Worm (Caenorhabditis elegans) whole organism, L4 larva: Measurements from ENCODE around the gene F56C3.3.

Experiments used
- F26F4.8 ChIP-seq: fragments of 200-800 bp; sonication (Bioruptor generic); conservative IDR thresholded peaks from 2 replicates; pipeline ENCODE4 v1.3.6; 2022; ENCODE audit warnings: missing genetic modification characterization, missing compliant biosample characterization
- F37D6.2 ChIP-seq: sonication (generic microtip); optimal IDR thresholded peaks from 2 replicates; lab custom pipeline; 2016; ENCODE audit warnings: mild to moderate bottlenecking, missing genetic modification characterization, missing compliant biosample characterization
- Y48G9A.11 ChIP-seq: fragments of 200-800 bp; sonication (Bioruptor generic); IDR thresholded peaks from 2 replicates; pipeline ENCODE4 v1.3.6; 2022; ENCODE audit warnings: missing genetic modification reagents, missing genetic modification characterization, missing compliant biosample characterization
- Y75B8A.6 ChIP-seq: fragments of 200-800 bp; sonication (Bioruptor generic); IDR thresholded peaks from 2 replicates; pipeline ENCODE4 v1.3.6; 2022; ENCODE audit warnings: missing genetic modification reagents, missing genetic modification characterization, missing compliant biosample characterization
- aly-2 ChIP-seq: sonication (generic microtip); optimal IDR thresholded peaks from 2 replicates; lab custom pipeline; 2018; ENCODE audit warnings: missing biosample characterization, missing genetic modification characterization
- ama-1 ChIP-seq: fragments of 150-350 bp; optimal IDR thresholded peaks from 2 replicates; lab custom pipeline; 2014; ENCODE audit warnings: inconsistent platforms, mixed read lengths
- attf-4 ChIP-seq: sonication (generic microtip); optimal IDR thresholded peaks from 3 replicates; lab custom pipeline; 2017; ENCODE audit warnings: missing biosample characterization, missing genetic modification characterization
- ceh-82 ChIP-seq: sonication (generic microtip); optimal IDR thresholded peaks from 2 replicates; lab custom pipeline; 2017; ENCODE audit warnings: missing biosample characterization, missing genetic modification characterization
- ces-1 ChIP-seq: fragments of 150-350 bp; sonication (generic microtip); optimal IDR thresholded peaks from 4 replicates; lab custom pipeline; 2014; ENCODE audit warnings: missing biosample characterization, missing genetic modification reagents, missing genetic modification characterization
- ctbp-1 ChIP-seq: fragments of 200-800 bp; sonication (Bioruptor generic); IDR thresholded peaks from 2 replicates; pipeline ENCODE4 v1.3.6; 2022; ENCODE audit warnings: missing genetic modification reagents, missing genetic modification characterization, missing compliant biosample characterization
- dmd-6 ChIP-seq: fragments of 200-800 bp; sonication (Bioruptor generic); IDR thresholded peaks from 2 replicates; pipeline ENCODE4 v1.3.6; 2022; ENCODE audit warnings: missing genetic modification reagents, missing genetic modification characterization, missing compliant biosample characterization
- dmd-8 ChIP-seq: fragments of 200-800 bp; sonication (Bioruptor generic); IDR thresholded peaks from 2 replicates; pipeline ENCODE4 v1.3.6; 2022; ENCODE audit warnings: missing genetic modification characterization, missing compliant biosample characterization
- dmd-9 ChIP-seq: fragments of 200-800 bp; sonication (Bioruptor generic); IDR thresholded peaks from 2 replicates; pipeline ENCODE4 v1.3.6; 2022; ENCODE audit warnings: missing genetic modification reagents, missing genetic modification characterization, missing compliant biosample characterization
- dpl-1 ChIP-seq: fragments of 150-350 bp; optimal IDR thresholded peaks from 2 replicates; lab custom pipeline; 2014; ENCODE audit warnings: missing biosample characterization, missing genetic modification reagents, missing genetic modification characterization
- dve-1 ChIP-seq: sonication (generic microtip); optimal IDR thresholded peaks from 2 replicates; lab custom pipeline; 2017; ENCODE audit warnings: antibody characterized with exemption, mild to moderate bottlenecking, missing genetic modification characterization, missing compliant biosample characterization; ENCODE audit not compliant: insufficient read depth
- egl-27 ChIP-seq: sonication (generic microtip); optimal IDR thresholded peaks from 3 replicates; lab custom pipeline; 2017; ENCODE audit warnings: missing biosample characterization, missing genetic modification reagents, missing genetic modification characterization
- fkh-10 ChIP-seq: fragments of 150-350 bp; optimal IDR thresholded peaks from 2 replicates; lab custom pipeline; 2014; ENCODE audit warnings: missing biosample characterization, missing genetic modification reagents, missing genetic modification characterization
- fos-1 ChIP-seq: fragments of 150-350 bp; optimal IDR thresholded peaks from 2 replicates; lab custom pipeline; 2014; ENCODE audit warnings: missing biosample characterization, missing genetic modification characterization
- gei-8 ChIP-seq: fragments of 200-800 bp; sonication (Bioruptor generic); optimal IDR thresholded peaks from 2 replicates; lab custom pipeline; 2018; ENCODE audit warnings: mild to moderate bottlenecking, missing genetic modification characterization, missing compliant biosample characterization
- hif-1 ChIP-seq, 2 experiments: sonication (generic microtip); optimal IDR thresholded peaks; 2 replicates each; lab custom pipeline; 2016 to 2017; ENCODE audit warnings: missing compliant biosample characterization in 2 of 2, missing genetic modification characterization in 2 of 2, missing genetic modification reagents in 2 of 2, missing genotype in 2 of 2, mild to moderate bottlenecking in 1 of 2
- hlh-11 ChIP-seq: fragments of 200-800 bp; sonication (Bioruptor generic); optimal IDR thresholded peaks from 2 replicates; lab custom pipeline; 2018; ENCODE audit warnings: mild to moderate bottlenecking, missing genetic modification characterization, missing compliant biosample characterization
- hlh-30 ChIP-seq: sonication (generic microtip); optimal IDR thresholded peaks from 2 replicates; lab custom pipeline; 2017; ENCODE audit warnings: antibody characterized with exemption, mild to moderate bottlenecking, missing genetic modification characterization, missing compliant biosample characterization; ENCODE audit not compliant: insufficient read depth
- hmg-1.1 ChIP-seq: fragments of 200-800 bp; sonication (Bioruptor generic); IDR thresholded peaks from 2 replicates; pipeline ENCODE4 v1.3.6; 2022; ENCODE audit warnings: missing genetic modification reagents, missing genetic modification characterization, missing compliant biosample characterization
- lim-7 ChIP-seq: fragments of 200-800 bp; sonication (Bioruptor generic); IDR thresholded peaks from 2 replicates; pipeline ENCODE4 v1.3.6; 2022; ENCODE audit warnings: missing genetic modification characterization, missing compliant biosample characterization
- lin-13 ChIP-seq: fragments of 150-350 bp; optimal IDR thresholded peaks from 2 replicates; lab custom pipeline; 2014; ENCODE audit warnings: missing biosample characterization, missing genetic modification reagents, missing genetic modification characterization
- lin-29 ChIP-seq: fragments of 200-800 bp; sonication (Bioruptor generic); IDR thresholded peaks from 2 replicates; pipeline ENCODE4 v1.3.6; 2022; ENCODE audit warnings: missing genetic modification reagents, missing genetic modification characterization, missing compliant biosample characterization
- lin-38 ChIP-seq: fragments of 200-800 bp; sonication (Bioruptor generic); IDR thresholded peaks from 2 replicates; pipeline ENCODE4 v1.3.6; 2022; ENCODE audit warnings: missing genetic modification reagents, missing genetic modification characterization, missing compliant biosample characterization
- lir-3 ChIP-seq: sonication (generic microtip); optimal IDR thresholded peaks from 2 replicates; lab custom pipeline; 2016; ENCODE audit warnings: mild to moderate bottlenecking, missing genetic modification characterization, missing compliant biosample characterization
- lsy-2 ChIP-seq, 2 experiments: fragments of 150-350 bp in 1 of 2; sonication (generic microtip) in 1 of 2; optimal IDR thresholded peaks; 2 replicates each; lab custom pipeline; 2014 to 2017; ENCODE audit warnings: missing biosample characterization in 2 of 2, missing genetic modification characterization in 2 of 2
- madf-5 ChIP-seq, 2 experiments: fragments of 200-800 bp; sonication (Bioruptor generic); IDR thresholded peaks; 2 replicates each; pipeline ENCODE4 v1.3.6; 2022; ENCODE audit warnings: missing compliant biosample characterization in 2 of 2, missing genetic modification characterization in 2 of 2
- madf-9 ChIP-seq: fragments of 200-800 bp; sonication (Bioruptor generic); conservative IDR thresholded peaks from 2 replicates; pipeline ENCODE4 v1.3.6; 2022; ENCODE audit warnings: missing genetic modification reagents, missing genetic modification characterization, missing compliant biosample characterization
- mdt-29 ChIP-seq: fragments of 200-800 bp; sonication (Bioruptor generic); IDR thresholded peaks from 2 replicates; pipeline ENCODE4 v1.3.6; 2022; ENCODE audit warnings: missing genetic modification reagents, missing genetic modification characterization, missing compliant biosample characterization
- mes-2 ChIP-seq: sonication (generic microtip); optimal IDR thresholded peaks from 2 replicates; lab custom pipeline; 2016; ENCODE audit warnings: missing genotype, mild to moderate bottlenecking, missing genetic modification characterization, missing compliant biosample characterization; ENCODE audit not compliant: poor library complexity, severe bottlenecking
- mxl-2 ChIP-seq: fragments of 200-800 bp; sonication (Bioruptor generic); conservative IDR thresholded peaks from 2 replicates; pipeline ENCODE4 v1.3.6; 2022; ENCODE audit warnings: missing genetic modification reagents, missing genetic modification characterization, missing compliant biosample characterization
- nhr-10 ChIP-seq: fragments of 150-350 bp; optimal IDR thresholded peaks from 2 replicates; lab custom pipeline; 2014; ENCODE audit warnings: missing biosample characterization, missing genetic modification characterization
- nhr-25 ChIP-seq: sonication (generic microtip); optimal IDR thresholded peaks from 2 replicates; lab custom pipeline; 2017; ENCODE audit warnings: missing genetic modification characterization, mild to moderate bottlenecking, missing compliant biosample characterization, antibody characterized with exemption, moderate library complexity, borderline replicate concordance; ENCODE audit not compliant: insufficient read depth
- nhr-6 ChIP-seq: fragments of 150-350 bp; optimal IDR thresholded peaks from 2 replicates; lab custom pipeline; 2014; ENCODE audit warnings: missing biosample characterization, missing genetic modification characterization
- nhr-77 ChIP-seq: fragments of 150-350 bp; optimal IDR thresholded peaks from 2 replicates; lab custom pipeline; 2014; ENCODE audit warnings: missing biosample characterization, missing genetic modification characterization
- pha-4 ChIP-seq, 2 experiments: fragments of 150-350 bp in 1 of 2; fragments of 200-800 bp in 1 of 2; sonication (Bioruptor generic) in 1 of 2; IDR thresholded peaks in 1 of 2; optimal IDR thresholded peaks in 1 of 2; 2 replicates each; pipeline versions ENCODE4 v1.3.6 to Lab custom; 2014 to 2022; ENCODE audit warnings: missing genetic modification characterization in 2 of 2, missing genetic modification reagents in 2 of 2, missing biosample characterization in 1 of 2, missing compliant biosample characterization in 1 of 2
- php-3 ChIP-seq: fragments of 200-800 bp; sonication (Bioruptor generic); IDR thresholded peaks from 2 replicates; pipeline ENCODE4 v1.3.6; 2022; ENCODE audit warnings: missing genetic modification reagents, missing genetic modification characterization, missing compliant biosample characterization
- pqm-1 ChIP-seq: sonication (generic microtip); optimal IDR thresholded peaks from 2 replicates; lab custom pipeline; 2017; ENCODE audit warnings: missing biosample characterization, missing genetic modification characterization
- rbr-2 ChIP-seq: sonication (generic microtip); optimal IDR thresholded peaks from 2 replicates; lab custom pipeline; 2016; ENCODE audit warnings: missing genotype, missing genetic modification characterization, missing compliant biosample characterization
- saeg-2 ChIP-seq: fragments of 200-800 bp; sonication (Bioruptor generic); IDR thresholded peaks from 2 replicates; pipeline ENCODE4 v1.3.6; 2022; ENCODE audit warnings: missing genetic modification reagents, missing genetic modification characterization, missing compliant biosample characterization
- set-16 ChIP-seq: fragments of 200-800 bp; sonication (Bioruptor generic); IDR thresholded peaks from 2 replicates; pipeline ENCODE4 v1.3.6; 2022; ENCODE audit warnings: missing genetic modification reagents, missing genetic modification characterization, missing compliant biosample characterization
- snpc-4 ChIP-seq: fragments of 150-350 bp; optimal IDR thresholded peaks from 2 replicates; lab custom pipeline; 2014; ENCODE audit warnings: missing biosample characterization, missing genetic modification characterization
- spr-3 ChIP-seq: fragments of 200-800 bp; sonication (Bioruptor generic); optimal IDR thresholded peaks from 2 replicates; lab custom pipeline; 2018; ENCODE audit warnings: mild to moderate bottlenecking, missing genetic modification characterization, missing compliant biosample characterization
- tra-1 ChIP-seq: fragments of 200-800 bp; sonication (Bioruptor generic); IDR thresholded peaks from 2 replicates; pipeline ENCODE4 v1.3.6; 2022; ENCODE audit warnings: missing genetic modification reagents, missing genetic modification characterization, missing compliant biosample characterization
- zip-2 ChIP-seq: fragments of 150-350 bp; optimal IDR thresholded peaks from 2 replicates; lab custom pipeline; 2014; ENCODE audit warnings: missing biosample characterization, missing genetic modification characterization
- ztf-11 ChIP-seq: fragments of 150-350 bp; optimal IDR thresholded peaks from 2 replicates; lab custom pipeline; 2014; ENCODE audit warnings: missing biosample characterization, missing genetic modification characterization
- ztf-7 ChIP-seq: fragments of 150-350 bp; optimal IDR thresholded peaks from 2 replicates; lab custom pipeline; 2014; ENCODE audit warnings: missing biosample characterization, missing genetic modification characterization

Gene F56C3.3

ce11 chrX:1322997-1323396 lies 35.2 kb downstream of the F56C3.3 start (continued):
- TF ChIP-seq spr-3 (GFP tag; lab: Kevin White, UChicago) (peak; percentile 53), ces-1 (GFP tag; lab: Kevin White, UChicago) (peak; percentile 59), nhr-6 (tag; lab: Kevin White, UChicago) (peak; percentile 23), dmd-6 (GFP tag; lab: Robert Waterston, UW) (peak; percentile 69), ama-1 (lab: Kevin White, UChicago) (no peak), dve-1 (tag; lab: Kevin White, UChicago) (peak; percentile 67), lin-13 (GFP tag; lab: Kevin White, UChicago) (peak; percentile 80), snpc-4 (tag; lab: Kevin White, UChicago) (no peak), fos-1 (tag; lab: Kevin White, UChicago) (no peak), nhr-25 (tag; lab: Kevin White, UChicago) (peak; percentile 58), lin-38 (GFP tag; lab: Robert Waterston, UW) (no peak; the same call in 1 of the 2 replicates), madf-9 (peak; percentile 50; the same call in 1 of the 2 replicates), tra-1 (GFP tag; lab: Robert Waterston, UW) (no peak), php-3 (GFP tag; lab: Robert Waterston, UW) (peak; percentile 46; the same call in 1 of the 2 replicates), Y48G9A.11 (GFP tag; lab: Robert Waterston, UW) (no peak), F37D6.2 (tag; lab: Kevin White, UChicago) (peak; percentile 92), fkh-10 (peak; percentile 85), set-16 (GFP tag; lab: Robert Waterston, UW) (no peak), hlh-30 (tag; lab: Kevin White, UChicago) (peak; percentile 69), lir-3 (tag; lab: Kevin White, UChicago) (no peak), pha-4 (GFP tag; IDR thresholded peaks at IDR 0.05; lab: Robert Waterston, UW) (peak; percentile 62; the same call in 1 of the 2 replicates), pha-4 (tag; optimal IDR thresholded peaks at IDR 0.05; lab: Kevin White, UChicago) (no peak), lin-29 (peak; percentile 69), ztf-11 (tag; lab: Kevin White, UChicago) (no peak), mes-2 (tag; lab: Kevin White, UChicago) (peak; percentile 90), ctbp-1 (GFP tag; lab: Robert Waterston, UW) (peak; percentile 81), lim-7 (GFP tag; lab: Robert Waterston, UW) (no peak), pqm-1 (tag; lab: Kevin White, UChicago) (peak; percentile 4), Y75B8A.6 (GFP tag; lab: Robert Waterston, UW) (no peak), gei-8 (GFP tag; lab: Kevin White, UChicago) (no peak), nhr-77 (peak; percentile 93), lsy-2 (tag; optimal IDR thresholded peaks at IDR 0.05; lab: Kevin White, UChicago) (peak; percentile 62 to 88), aly-2 (tag; lab: Kevin White, UChicago) (no peak), saeg-2 (GFP tag; lab: Robert Waterston, UW) (no peak), egl-27 (tag; lab: Kevin White, UChicago) (no peak), attf-4 (tag; lab: Kevin White, UChicago) (no peak), hlh-11 (tag; lab: Kevin White, UChicago) (peak; percentile 76), mxl-2 (GFP tag; lab: Robert Waterston, UW) (0 out of 2 replicates have a peak, but pooled peaks have one; percentile 24), F26F4.8 (GFP tag; lab: Robert Waterston, UW) (no peak), madf-5 (GFP tag; IDR thresholded peaks at IDR 0.05; lab: Robert Waterston, UW) (no peak), hmg-1.1 (GFP tag; lab: Robert Waterston, UW) (peak; percentile 96), dmd-9 (GFP tag; lab: Robert Waterston, UW) (0 out of 2 replicates have a peak, but pooled peaks have one; percentile 46), nhr-10 (peak; percentile 39), ceh-82 (tag; lab: Kevin White, UChicago) (no peak), zip-2 (tag; lab: Kevin White, UChicago) (peak; percentile 88), mdt-29 (no peak), ztf-7 (peak; percentile 72), dmd-8 (GFP tag; lab: Robert Waterston, UW) (no peak), hif-1 (tag; optimal IDR thresholded peaks at IDR 0.05; lab: Kevin White, UChicago) (peak in 1 of 2 experiments; percentile 49), dpl-1 (GFP tag; lab: Kevin White, UChicago) (peak; percentile 33), rbr-2 (peak; percentile 87)
